Fruit fly (Drosophila melanogaster): Measurements from ENCODE around the gene CG13949.

DNA sequence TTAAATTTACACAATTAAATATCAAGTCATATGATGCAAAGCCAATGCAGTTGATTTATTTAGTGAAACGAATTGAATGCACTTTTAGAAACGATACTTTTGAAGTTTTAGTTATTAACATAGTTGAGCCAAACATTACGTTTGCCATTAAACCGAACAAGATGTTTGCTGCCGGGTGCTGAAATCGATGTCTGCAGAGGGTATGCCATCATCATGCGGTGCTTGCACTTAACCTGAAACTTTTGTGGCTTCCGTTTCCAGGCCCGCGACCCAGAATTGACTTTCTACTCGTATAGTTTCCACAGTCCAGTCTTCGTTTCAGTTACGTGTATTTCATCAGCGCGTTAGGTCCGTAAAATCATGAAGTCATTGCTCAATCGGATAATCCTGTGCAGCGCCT is 21.9 kb downstream of the CG13949 start, which contains the start of gene ninaA:
- TF ChIP-seq CG11902 (GFP tag; optimal IDR thresholded peaks at IDR 0.05) = no peak
- no peak for TF ChIP-seq OdsH (GFP tag; optimal IDR thresholded peaks at IDR 0.05)
- no peak for TF ChIP-seq CG10669 (GFP tag; optimal IDR thresholded peaks at IDR 0.05)
- no peak for TF ChIP-seq Eip78C (GFP tag)
- TF ChIP-seq Hr4 (GFP tag; optimal IDR thresholded peaks at IDR 0.05) = no peak
- no peak for TF ChIP-seq Blimp-1 (GFP tag; optimal IDR thresholded peaks at IDR 0.05)
- no peak for TF ChIP-seq CG11294 (GFP tag; IDR thresholded peaks at IDR 0.05)
- TF ChIP-seq CG11762 (GFP tag; optimal IDR thresholded peaks at IDR 0.05; ENCODE audit: insufficient read depth) = no peak
- TF ChIP-seq Gug (GFP tag; IDR thresholded peaks at IDR 0.05) = no peak
- TF ChIP-seq eg (GFP tag; IDR thresholded peaks at IDR 0.05) = no peak
- TF ChIP-seq CG15336 (GFP tag; IDR thresholded peaks at IDR 0.05) = no peak

All from whole organism, prepupa.